Worm (Caenorhabditis elegans) whole organism, young adult: Measurements from ENCODE around the gene mdf-2.

Source experiments
- B0019.2 ChIP-seq: fragments of 200-800 bp; sonication (Bioruptor generic); conservative IDR thresholded peaks from 2 replicates; pipeline ENCODE4 v1.3.6; 2022; ENCODE audit warnings: missing genetic modification reagents, missing genetic modification characterization, missing compliant biosample characterization
- B0035.1 ChIP-seq: sonication (generic microtip); optimal IDR thresholded peaks from 2 replicates; lab custom pipeline; 2016; ENCODE audit warnings: missing genetic modification characterization, mild to moderate bottlenecking, missing compliant biosample characterization, missing genotype, missing genetic modification reagents
- B0336.3 ChIP-seq: fragments of 200-800 bp; sonication (Bioruptor generic); IDR thresholded peaks from 2 replicates; pipeline ENCODE4 v1.3.6; 2022; ENCODE audit warnings: missing genetic modification characterization, missing compliant biosample characterization
- C06A6.2 ChIP-seq: fragments of 200-800 bp; sonication (Bioruptor generic); conservative IDR thresholded peaks from 2 replicates; pipeline ENCODE4 v1.3.6; 2022; ENCODE audit warnings: missing genetic modification characterization, missing compliant biosample characterization
- C17E4.6 ChIP-seq: fragments of 200-800 bp; sonication (Bioruptor generic); IDR thresholded peaks from 2 replicates; pipeline ENCODE4 v1.3.6; 2022; ENCODE audit warnings: missing genetic modification reagents, missing genetic modification characterization, missing compliant biosample characterization
- F39B2.1 ChIP-seq: fragments of 200-800 bp; sonication (Bioruptor generic); IDR thresholded peaks from 2 replicates; pipeline ENCODE4 v1.3.6; 2022; ENCODE audit warnings: missing genetic modification reagents, missing genetic modification characterization, missing compliant biosample characterization
- F49E8.2 ChIP-seq: sonication (generic microtip); optimal IDR thresholded peaks from 3 replicates; lab custom pipeline; 2017; ENCODE audit warnings: missing genetic modification characterization, mild to moderate bottlenecking, missing compliant biosample characterization, antibody characterized with exemption, moderate library complexity; ENCODE audit not compliant: insufficient read depth
- T07F8.4 ChIP-seq: sonication (generic microtip); optimal IDR thresholded peaks from 2 replicates; lab custom pipeline; 2016; ENCODE audit warnings: mild to moderate bottlenecking, missing genetic modification characterization, moderate library complexity, missing compliant biosample characterization
- T26A5.8 ChIP-seq: sonication (generic microtip); optimal IDR thresholded peaks from 2 replicates; lab custom pipeline; 2016; ENCODE audit warnings: missing genetic modification characterization, missing compliant biosample characterization
- Y53F4B.3 ChIP-seq: fragments of 200-800 bp; sonication (Bioruptor generic); IDR thresholded peaks from 2 replicates; pipeline ENCODE4 v1.3.6; 2022; ENCODE audit warnings: missing genetic modification reagents, missing genetic modification characterization, missing compliant biosample characterization
- ZK185.1 ChIP-seq: sonication (generic microtip); optimal IDR thresholded peaks from 2 replicates; lab custom pipeline; 2016; ENCODE audit warnings: mild to moderate bottlenecking, missing genetic modification characterization, missing compliant biosample characterization; ENCODE audit not compliant: poor library complexity, severe bottlenecking
- aptf-3 ChIP-seq: fragments of 200-800 bp; sonication (Bioruptor generic); IDR thresholded peaks from 2 replicates; pipeline ENCODE4 v1.3.6; 2022; ENCODE audit warnings: missing genetic modification characterization, missing compliant biosample characterization
- bed-1 ChIP-seq: fragments of 200-800 bp; sonication (Bioruptor generic); IDR thresholded peaks from 2 replicates; pipeline ENCODE4 v1.3.6; 2022; ENCODE audit warnings: missing genetic modification reagents, missing genetic modification characterization, missing compliant biosample characterization
- cebp-2 ChIP-seq: fragments of 200-800 bp; sonication (Bioruptor generic); IDR thresholded peaks from 2 replicates; pipeline ENCODE4 v1.3.6; 2022; ENCODE audit warnings: missing genetic modification characterization, missing compliant biosample characterization
- ceh-100 ChIP-seq: fragments of 200-800 bp; sonication (Bioruptor generic); IDR thresholded peaks from 2 replicates; pipeline ENCODE4 v1.3.6; 2022; ENCODE audit warnings: missing genetic modification reagents, missing genetic modification characterization, missing compliant biosample characterization
- ceh-40 ChIP-seq: fragments of 200-800 bp; sonication (Bioruptor generic); IDR thresholded peaks from 2 replicates; pipeline ENCODE4 v1.3.6; 2022; ENCODE audit warnings: missing genetic modification characterization, missing compliant biosample characterization
- ceh-79 ChIP-seq: sonication (generic microtip); optimal IDR thresholded peaks from 2 replicates; lab custom pipeline; 2017; ENCODE audit warnings: mild to moderate bottlenecking, missing genetic modification characterization, missing compliant biosample characterization
- dox-1 ChIP-seq: fragments of 200-800 bp; sonication (Bioruptor generic); IDR thresholded peaks from 2 replicates; pipeline ENCODE4 v1.3.6; 2022; ENCODE audit warnings: missing genetic modification reagents, missing genetic modification characterization, missing compliant biosample characterization
- dpff-1 ChIP-seq: sonication (generic microtip); optimal IDR thresholded peaks from 2 replicates; lab custom pipeline; 2017; ENCODE audit warnings: mild to moderate bottlenecking, missing genetic modification characterization, missing compliant biosample characterization
- dpl-1 ChIP-seq: fragments of 150-350 bp; optimal IDR thresholded peaks from 2 replicates; lab custom pipeline; 2014; ENCODE audit warnings: missing biosample characterization, missing genetic modification reagents, missing genetic modification characterization
- ekl-4 ChIP-seq: fragments of 200-800 bp; sonication (Bioruptor generic); IDR thresholded peaks from 2 replicates; pipeline ENCODE4 v1.3.6; 2022; ENCODE audit warnings: missing genetic modification reagents, missing genetic modification characterization, missing compliant biosample characterization
- him-1 ChIP-seq: sonication (generic microtip); optimal IDR thresholded peaks from 2 replicates; lab custom pipeline; 2016; ENCODE audit warnings: missing genotype, missing genetic modification reagents, missing genetic modification characterization, missing compliant biosample characterization
- hlh-12 ChIP-seq: sonication (generic microtip); optimal IDR thresholded peaks from 2 replicates; lab custom pipeline; 2016; ENCODE audit warnings: missing genetic modification characterization, missing compliant biosample characterization
- hmg-1.2 ChIP-seq: fragments of 200-800 bp; sonication (Bioruptor generic); IDR thresholded peaks from 2 replicates; pipeline ENCODE4 v1.3.6; 2022; ENCODE audit warnings: missing genetic modification reagents, missing genetic modification characterization, missing compliant biosample characterization
- hmg-20 ChIP-seq: fragments of 200-800 bp; sonication (Bioruptor generic); IDR thresholded peaks from 2 replicates; pipeline ENCODE4 v1.3.6; 2022; ENCODE audit warnings: missing genetic modification reagents, missing genetic modification characterization, missing compliant biosample characterization
- hsf-1 ChIP-seq: fragments of 200-800 bp; sonication (Bioruptor generic); IDR thresholded peaks from 2 replicates; pipeline ENCODE4 v1.3.6; 2022; ENCODE audit warnings: missing genetic modification reagents, missing genetic modification characterization, missing compliant biosample characterization
- lin-54 ChIP-seq: fragments of 200-800 bp; sonication (Bioruptor generic); optimal IDR thresholded peaks from 2 replicates; lab custom pipeline; 2018; ENCODE audit warnings: mild to moderate bottlenecking, missing genetic modification characterization, missing compliant biosample characterization
- lsl-1 ChIP-seq: fragments of 200-800 bp; sonication (Bioruptor generic); optimal IDR thresholded peaks from 2 replicates; lab custom pipeline; 2018; ENCODE audit warnings: mild to moderate bottlenecking, missing genetic modification characterization, moderate library complexity, missing compliant biosample characterization
- lsy-27 ChIP-seq: sonication (generic microtip); optimal IDR thresholded peaks from 2 replicates; lab custom pipeline; 2017; ENCODE audit warnings: missing genetic modification characterization, mild to moderate bottlenecking, missing compliant biosample characterization, antibody characterized with exemption, missing genotype, borderline replicate concordance; ENCODE audit not compliant: insufficient read depth
- madf-6 ChIP-seq: fragments of 200-800 bp; sonication (Bioruptor generic); IDR thresholded peaks from 2 replicates; pipeline ENCODE4 v1.3.6; 2022; ENCODE audit warnings: missing genetic modification reagents, missing genetic modification characterization, missing compliant biosample characterization
- mes-4 ChIP-seq: sonication (generic microtip); optimal IDR thresholded peaks from 2 replicates; lab custom pipeline; 2016; ENCODE audit warnings: missing genotype, missing genetic modification characterization, missing compliant biosample characterization
- mxl-1 ChIP-seq: sonication (generic microtip); optimal IDR thresholded peaks from 2 replicates; lab custom pipeline; 2016; ENCODE audit warnings: missing genetic modification characterization, missing compliant biosample characterization
- nhr-120 ChIP-seq: fragments of 200-800 bp; sonication (Bioruptor generic); IDR thresholded peaks from 2 replicates; pipeline ENCODE4 v1.3.6; 2022; ENCODE audit warnings: missing genetic modification characterization, missing compliant biosample characterization
- nhr-80 ChIP-seq: sonication (generic microtip); optimal IDR thresholded peaks from 2 replicates; lab custom pipeline; 2016; ENCODE audit warnings: missing genetic modification characterization, missing compliant biosample characterization
- pbrm-1 ChIP-seq: fragments of 200-800 bp; sonication (Bioruptor generic); IDR thresholded peaks from 2 replicates; pipeline ENCODE4 v1.3.6; 2022; ENCODE audit warnings: missing genetic modification reagents, missing genetic modification characterization, missing compliant biosample characterization
- pha-4 ChIP-seq: fragments of 150-350 bp; sonication (generic microtip); optimal IDR thresholded peaks from 2 replicates; lab custom pipeline; 2014; ENCODE audit warnings: missing biosample characterization, missing genetic modification reagents, missing genetic modification characterization
- rcor-1 ChIP-seq: fragments of 200-800 bp; sonication (Bioruptor generic); IDR thresholded peaks from 2 replicates; pipeline ENCODE4 v1.3.6; 2022; ENCODE audit warnings: missing genetic modification reagents, missing genetic modification characterization, missing compliant biosample characterization
- rec-8 ChIP-seq, 2 experiments: sonication (generic microtip); optimal IDR thresholded peaks; 2 replicates each; lab custom pipeline; 2016; ENCODE audit warnings: mild to moderate bottlenecking in 2 of 2, missing genetic modification characterization in 2 of 2, missing genetic modification reagents in 2 of 2, missing genotype in 2 of 2, missing biosample characterization in 1 of 2, missing compliant biosample characterization in 1 of 2, moderate library complexity in 1 of 2
- repo-1 ChIP-seq: sonication (generic microtip); optimal IDR thresholded peaks from 2 replicates; lab custom pipeline; 2017; ENCODE audit warnings: mild to moderate bottlenecking, missing genetic modification characterization, missing compliant biosample characterization
- sea-2 ChIP-seq: fragments of 200-800 bp; sonication (Bioruptor generic); IDR thresholded peaks from 2 replicates; pipeline ENCODE4 v1.3.6; 2022; ENCODE audit warnings: missing genetic modification characterization, missing compliant biosample characterization
- tlf-1 ChIP-seq: fragments of 200-800 bp; sonication (Bioruptor generic); optimal IDR thresholded peaks from 2 replicates; lab custom pipeline; 2018; ENCODE audit warnings: mild to moderate bottlenecking, missing genetic modification characterization, missing compliant biosample characterization
- unc-62 ChIP-seq: fragments of 150-350 bp; optimal IDR thresholded peaks from 2 replicates; lab custom pipeline; 2014; ENCODE audit warnings: missing biosample characterization, missing genetic modification reagents, missing genetic modification characterization
- zfh-2 ChIP-seq: fragments of 200-800 bp; sonication (Bioruptor generic); conservative IDR thresholded peaks from 2 replicates; pipeline ENCODE4 v1.3.6; 2022; ENCODE audit warnings: missing genetic modification reagents, missing genetic modification characterization, missing compliant biosample characterization
- zim-3 ChIP-seq: sonication (generic microtip); optimal IDR thresholded peaks from 2 replicates; lab custom pipeline; 2017; ENCODE audit warnings: mild to moderate bottlenecking, missing genetic modification characterization, moderate library complexity, missing compliant biosample characterization
- ztf-25 ChIP-seq: fragments of 200-800 bp; sonication (Bioruptor generic); IDR thresholded peaks from 2 replicates; pipeline ENCODE4 v1.3.6; 2022; ENCODE audit warnings: missing genetic modification reagents, missing genetic modification characterization, missing compliant biosample characterization
- ztf-28 ChIP-seq: fragments of 200-800 bp; sonication (Bioruptor generic); IDR thresholded peaks from 2 replicates; pipeline ENCODE4 v1.3.6; 2022; ENCODE audit warnings: missing genetic modification reagents, missing genetic modification characterization, missing compliant biosample characterization
- ztf-6 ChIP-seq: fragments of 200-800 bp; sonication (Bioruptor generic); IDR thresholded peaks from 2 replicates; pipeline ENCODE4 v1.3.6; 2022; ENCODE audit warnings: missing genetic modification reagents, missing genetic modification characterization, missing compliant biosample characterization

mdf-2 gene

ce11 chrIV:2601988-2602861 lies 38.7 kb downstream of the mdf-2 start:
- TF ChIP-seq C17E4.6 (GFP tag; lab: Robert Waterston, UW) (peak; percentile 92), B0336.3 (GFP tag; lab: Robert Waterston, UW) (peak; percentile 98), Y53F4B.3 (GFP tag; lab: Robert Waterston, UW) (no peak), rec-8 (tag; optimal IDR thresholded peaks at IDR 0.05; lab: Kevin White, UChicago) (no peak), ceh-100 (GFP tag; lab: Robert Waterston, UW) (peak; percentile 77), ztf-6 (GFP tag; lab: Robert Waterston, UW) (peak; percentile 74; the same call in 1 of the 2 replicates), him-1 (tag; lab: Kevin White, UChicago) (no peak), ztf-25 (GFP tag; lab: Robert Waterston, UW) (no peak), pbrm-1 (GFP tag; lab: Robert Waterston, UW) (peak; percentile 96), C06A6.2 (GFP tag; lab: Robert Waterston, UW) (peak; percentile 96), madf-6 (GFP tag; lab: Robert Waterston, UW) (peak; percentile 60; the same call in 1 of the 2 replicates), B0019.2 (GFP tag; lab: Robert Waterston, UW) (peak; percentile 58; the same call in 1 of the 2 replicates), dpff-1 (peak; percentile 54), ZK185.1 (tag; lab: Kevin White, UChicago) (peak; percentile 94), pha-4 (peak; percentile 93), repo-1 (tag; lab: Kevin White, UChicago) (peak; percentile 97), mes-4 (no peak), B0035.1 (tag; lab: Kevin White, UChicago) (peak; percentile 91), ceh-40 (GFP tag; lab: Robert Waterston, UW) (peak; percentile 63; the same call in 1 of the 2 replicates), ztf-28 (GFP tag; lab: Robert Waterston, UW) (0 out of 2 replicates have a peak, but pooled peaks have one; percentile 38), bed-1 (peak; percentile 96), F39B2.1 (peak; percentile 69), lsl-1 (GFP tag; lab: Kevin White, UChicago) (peak; percentile 22), T07F8.4 (tag; lab: Kevin White, UChicago) (peak; percentile 35), aptf-3 (GFP tag; lab: Robert Waterston, UW) (0 out of 2 replicates have a peak, but pooled peaks have one; percentile 27), hmg-1.2 (peak; percentile 98), unc-62 (peak; percentile 62), ekl-4 (GFP tag; lab: Robert Waterston, UW) (peak; percentile 99), T26A5.8 (tag; lab: Kevin White, UChicago) (no peak), rcor-1 (peak; percentile 88), lsy-27 (tag; lab: Kevin White, UChicago) (no peak), dox-1 (GFP tag; lab: Robert Waterston, UW) (peak; percentile 95), F49E8.2 (tag; lab: Kevin White, UChicago) (no peak), dpl-1 (GFP tag; lab: Kevin White, UChicago) (peak; percentile 8), cebp-2 (peak; percentile 79; the same call in 1 of the 2 replicates), ceh-79 (tag; lab: Kevin White, UChicago) (peak; percentile 90), tlf-1 (peak; percentile 97), hsf-1 (GFP tag; lab: Robert Waterston, UW) (peak; percentile 73), hmg-20 (peak; percentile 67; the same call in 1 of the 2 replicates), sea-2 (GFP tag; lab: Robert Waterston, UW) (peak; percentile 97), nhr-120 (peak; percentile 59; the same call in 1 of the 2 replicates), zim-3 (tag; lab: Kevin White, UChicago) (peak; percentile 19), lin-54 (GFP tag; lab: Kevin White, UChicago) (peak; percentile 94), nhr-80 (peak; percentile 96), zfh-2 (GFP tag; lab: Robert Waterston, UW) (peak; percentile 92), mxl-1 (tag; lab: Kevin White, UChicago) (no peak), hlh-12 (tag; lab: Kevin White, UChicago) (no peak)
